Fruit fly (Drosophila melanogaster): ENCODE results near the gene moon.

- TF ChIP-seq ttk (optimal IDR thresholded peaks at IDR 0.05) (no peak), psq (optimal IDR thresholded peaks at IDR 0.05) (no peak), Myc (optimal IDR thresholded peaks at IDR 0.05) (no peak), h (optimal IDR thresholded peaks at IDR 0.05) (no peak), Sin3A (optimal IDR thresholded peaks at IDR 0.05) (no peak), insv (optimal IDR thresholded peaks at IDR 0.05) (no peak)
Measured at dm6 chrX:12104219-12104618, 31.6 kb upstream of the moon start.
